Fruit fly (Drosophila melanogaster): Measurements from ENCODE around the gene CG5043.

DNA sequence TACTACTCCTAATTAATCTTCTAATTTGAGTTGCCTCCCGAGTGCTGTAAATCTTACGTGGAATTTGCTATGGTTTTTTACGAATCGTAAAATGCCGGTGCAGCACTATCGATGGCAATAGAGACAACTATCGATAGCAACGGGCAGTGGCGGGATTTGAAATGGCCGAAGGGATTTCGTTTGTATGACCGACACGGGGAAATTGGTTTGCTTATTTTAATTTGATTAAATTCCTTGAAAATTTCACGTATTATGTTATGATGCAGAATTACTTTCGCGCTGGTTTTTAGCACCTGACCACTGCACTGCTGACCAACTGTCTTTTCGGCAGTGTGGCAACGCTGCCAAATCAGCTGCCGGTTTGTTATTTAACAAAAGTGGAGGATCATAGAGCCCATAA lies 50.5 kb downstream of the CG5043 start, which contains the start of the genes GCS2beta and CG5131:
- no peak for TF ChIP-seq psq (optimal IDR thresholded peaks at IDR 0.05)
- TF ChIP-seq pan (optimal IDR thresholded peaks at IDR 0.05), result no peak
- TF ChIP-seq EcR (GFP tag; optimal IDR thresholded peaks at IDR 0.05), result no peak
- TF ChIP-seq usp (GFP tag; optimal IDR thresholded peaks at IDR 0.05), result no peak
- TF ChIP-seq CG8478 (optimal IDR thresholded peaks at IDR 0.05), result no peak
